Worm (Caenorhabditis elegans) whole organism, L4 larva: ENCODE data around the gene gln-5.

Experiments
- D1046.2 ChIP-seq: fragments of 200-800 bp; sonication (Bioruptor generic); IDR thresholded peaks from 2 replicates; pipeline ENCODE4 v1.3.6; 2022; ENCODE audit warnings: missing genetic modification characterization, missing compliant biosample characterization
- F44E2.7 ChIP-seq: fragments of 200-800 bp; sonication (Bioruptor generic); IDR thresholded peaks from 2 replicates; pipeline ENCODE4 v2.1.2; 2022; ENCODE audit warnings: missing genetic modification characterization, missing compliant biosample characterization
- F49E8.2 ChIP-seq: sonication (generic microtip); optimal IDR thresholded peaks from 2 replicates; lab custom pipeline; 2016; ENCODE audit warnings: missing compliant biosample characterization, mild to moderate bottlenecking, missing genetic modification characterization, borderline replicate concordance
- R02D3.7 ChIP-seq: fragments of 150-350 bp; sonication (generic microtip); optimal IDR thresholded peaks from 3 replicates; lab custom pipeline; 2014; ENCODE audit warnings: missing biosample characterization, missing genetic modification characterization
- T26A8.4 ChIP-seq: fragments of 200-800 bp; sonication (Bioruptor generic); IDR thresholded peaks from 2 replicates; pipeline ENCODE4 v1.3.6; 2022; ENCODE audit warnings: missing genetic modification characterization, missing compliant biosample characterization
- Y105C5A.15 ChIP-seq: fragments of 200-800 bp; sonication (Bioruptor generic); IDR thresholded peaks from 2 replicates; pipeline ENCODE4 v1.3.6; 2022; ENCODE audit warnings: missing genetic modification characterization, missing compliant biosample characterization
- Y5F2A.4 ChIP-seq: fragments of 200-800 bp; sonication (Bioruptor generic); optimal IDR thresholded peaks from 2 replicates; lab custom pipeline; 2018; ENCODE audit warnings: mild to moderate bottlenecking, missing genetic modification characterization, missing compliant biosample characterization
- Y75B8A.6 ChIP-seq: fragments of 200-800 bp; sonication (Bioruptor generic); IDR thresholded peaks from 2 replicates; pipeline ENCODE4 v1.3.6; 2022; ENCODE audit warnings: missing genetic modification reagents, missing genetic modification characterization, missing compliant biosample characterization
- ZK546.5 ChIP-seq, 2 experiments: sonication (generic microtip); optimal IDR thresholded peaks; 2 replicates each; lab custom pipeline; 2017; ENCODE audit warnings: missing biosample characterization in 2 of 2, missing genetic modification characterization in 2 of 2
- aha-1 ChIP-seq: fragments of 150-350 bp; peaks from one replicate; lab custom pipeline; 2014; ENCODE audit warnings: missing biosample characterization, missing genetic modification characterization
- aly-2 ChIP-seq: sonication (generic microtip); optimal IDR thresholded peaks from 2 replicates; lab custom pipeline; 2018; ENCODE audit warnings: missing biosample characterization, missing genetic modification characterization
- ama-1 ChIP-seq: fragments of 150-350 bp; optimal IDR thresholded peaks from 2 replicates; lab custom pipeline; 2014; ENCODE audit warnings: inconsistent platforms, mixed read lengths
- attf-4 ChIP-seq: sonication (generic microtip); optimal IDR thresholded peaks from 3 replicates; lab custom pipeline; 2017; ENCODE audit warnings: missing biosample characterization, missing genetic modification characterization
- ceh-20 ChIP-seq: fragments of 200-800 bp; sonication (Bioruptor generic); IDR thresholded peaks from 2 replicates; pipeline ENCODE4 v1.3.6; 2022; ENCODE audit warnings: missing genetic modification reagents, missing genetic modification characterization, missing compliant biosample characterization
- ceh-32 ChIP-seq: sonication (generic microtip); optimal IDR thresholded peaks from 2 replicates; lab custom pipeline; 2016; ENCODE audit warnings: mild to moderate bottlenecking, missing genetic modification characterization, missing compliant biosample characterization; ENCODE audit not compliant: poor library complexity
- ceh-44 ChIP-seq: fragments of 200-800 bp; sonication (Bioruptor generic); IDR thresholded peaks from 2 replicates; pipeline ENCODE4 v1.3.6; 2022; ENCODE audit warnings: missing genetic modification reagents, missing genetic modification characterization, missing compliant biosample characterization
- ceh-82 ChIP-seq: sonication (generic microtip); optimal IDR thresholded peaks from 2 replicates; lab custom pipeline; 2017; ENCODE audit warnings: missing biosample characterization, missing genetic modification characterization
- cey-2 ChIP-seq: sonication (generic microtip); optimal IDR thresholded peaks from 3 replicates; lab custom pipeline; 2017; ENCODE audit warnings: missing genetic modification characterization, mild to moderate bottlenecking, missing compliant biosample characterization, antibody characterized with exemption, borderline replicate concordance; ENCODE audit not compliant: insufficient read depth
- ctbp-1 ChIP-seq: fragments of 200-800 bp; sonication (Bioruptor generic); IDR thresholded peaks from 2 replicates; pipeline ENCODE4 v1.3.6; 2022; ENCODE audit warnings: missing genetic modification reagents, missing genetic modification characterization, missing compliant biosample characterization
- daf-16 ChIP-seq, 3 experiments: sonication (generic microtip); optimal IDR thresholded peaks; 2 replicates each; lab custom pipeline; 2016 to 2017; ENCODE audit warnings: missing genetic modification characterization in 3 of 3, missing genetic modification reagents in 3 of 3, mild to moderate bottlenecking in 2 of 3, missing compliant biosample characterization in 2 of 3, missing biosample characterization in 1 of 3, moderate library complexity in 1 of 3
- daf-19 ChIP-seq: fragments of 200-800 bp; sonication (Bioruptor generic); conservative IDR thresholded peaks from 2 replicates; pipeline ENCODE4 v1.3.6; 2022; ENCODE audit warnings: missing genetic modification characterization, missing compliant biosample characterization
- dve-1 ChIP-seq: sonication (generic microtip); optimal IDR thresholded peaks from 2 replicates; lab custom pipeline; 2017; ENCODE audit warnings: antibody characterized with exemption, mild to moderate bottlenecking, missing genetic modification characterization, missing compliant biosample characterization; ENCODE audit not compliant: insufficient read depth
- egl-43 ChIP-seq: fragments of 200-800 bp; sonication (Bioruptor generic); IDR thresholded peaks from 2 replicates; pipeline ENCODE4 v1.3.6; 2022; ENCODE audit warnings: missing genetic modification reagents, missing genetic modification characterization, missing compliant biosample characterization
- fkh-10 ChIP-seq: fragments of 150-350 bp; optimal IDR thresholded peaks from 2 replicates; lab custom pipeline; 2014; ENCODE audit warnings: missing biosample characterization, missing genetic modification reagents, missing genetic modification characterization
- gei-8 ChIP-seq: fragments of 200-800 bp; sonication (Bioruptor generic); optimal IDR thresholded peaks from 2 replicates; lab custom pipeline; 2018; ENCODE audit warnings: mild to moderate bottlenecking, missing genetic modification characterization, missing compliant biosample characterization
- lin-1 ChIP-seq: fragments of 200-800 bp; sonication (Bioruptor generic); IDR thresholded peaks from 2 replicates; pipeline ENCODE4 v1.3.6; 2022; ENCODE audit warnings: missing genetic modification reagents, missing genetic modification characterization, missing compliant biosample characterization
- lin-13 ChIP-seq: fragments of 150-350 bp; optimal IDR thresholded peaks from 2 replicates; lab custom pipeline; 2014; ENCODE audit warnings: missing biosample characterization, missing genetic modification reagents, missing genetic modification characterization
- lin-29 ChIP-seq: fragments of 200-800 bp; sonication (Bioruptor generic); IDR thresholded peaks from 2 replicates; pipeline ENCODE4 v1.3.6; 2022; ENCODE audit warnings: missing genetic modification reagents, missing genetic modification characterization, missing compliant biosample characterization
- lin-38 ChIP-seq: fragments of 200-800 bp; sonication (Bioruptor generic); IDR thresholded peaks from 2 replicates; pipeline ENCODE4 v1.3.6; 2022; ENCODE audit warnings: missing genetic modification reagents, missing genetic modification characterization, missing compliant biosample characterization
- lsy-2 ChIP-seq, 2 experiments: fragments of 150-350 bp in 1 of 2; sonication (generic microtip) in 1 of 2; optimal IDR thresholded peaks; 2 replicates each; lab custom pipeline; 2014 to 2017; ENCODE audit warnings: missing biosample characterization in 2 of 2, missing genetic modification characterization in 2 of 2
- mdl-1 ChIP-seq, 2 experiments: fragments of 150-350 bp in 1 of 2; sonication (generic microtip) in 1 of 2; optimal IDR thresholded peaks; 2 replicates each; lab custom pipeline; 2014 to 2017; ENCODE audit warnings: missing biosample characterization in 2 of 2, missing genetic modification characterization in 2 of 2
- mdt-29 ChIP-seq: fragments of 200-800 bp; sonication (Bioruptor generic); IDR thresholded peaks from 2 replicates; pipeline ENCODE4 v1.3.6; 2022; ENCODE audit warnings: missing genetic modification reagents, missing genetic modification characterization, missing compliant biosample characterization
- mep-1 ChIP-seq: fragments of 150-350 bp; sonication (generic microtip); optimal IDR thresholded peaks from 3 replicates; lab custom pipeline; 2014; ENCODE audit warnings: missing biosample characterization, missing genetic modification characterization
- nhr-10 ChIP-seq: fragments of 150-350 bp; optimal IDR thresholded peaks from 2 replicates; lab custom pipeline; 2014; ENCODE audit warnings: missing biosample characterization, missing genetic modification characterization
- nhr-111 ChIP-seq: fragments of 200-800 bp; sonication (Bioruptor generic); optimal IDR thresholded peaks from 2 replicates; lab custom pipeline; 2018; ENCODE audit warnings: mild to moderate bottlenecking, missing genetic modification characterization, missing compliant biosample characterization
- nhr-41 ChIP-seq: fragments of 200-800 bp; sonication (Bioruptor generic); IDR thresholded peaks from 2 replicates; pipeline ENCODE4 v1.3.6; 2022; ENCODE audit warnings: missing genetic modification reagents, missing genetic modification characterization, missing compliant biosample characterization
- nhr-76 ChIP-seq: fragments of 150-350 bp; optimal IDR thresholded peaks from 2 replicates; lab custom pipeline; 2014; ENCODE audit warnings: missing biosample characterization, missing genetic modification characterization
- php-3 ChIP-seq: fragments of 200-800 bp; sonication (Bioruptor generic); IDR thresholded peaks from 2 replicates; pipeline ENCODE4 v1.3.6; 2022; ENCODE audit warnings: missing genetic modification reagents, missing genetic modification characterization, missing compliant biosample characterization
- rbr-2 ChIP-seq: sonication (generic microtip); optimal IDR thresholded peaks from 2 replicates; lab custom pipeline; 2016; ENCODE audit warnings: missing genotype, missing genetic modification characterization, missing compliant biosample characterization
- saeg-2 ChIP-seq: fragments of 200-800 bp; sonication (Bioruptor generic); IDR thresholded peaks from 2 replicates; pipeline ENCODE4 v1.3.6; 2022; ENCODE audit warnings: missing genetic modification reagents, missing genetic modification characterization, missing compliant biosample characterization
- set-16 ChIP-seq: fragments of 200-800 bp; sonication (Bioruptor generic); IDR thresholded peaks from 2 replicates; pipeline ENCODE4 v1.3.6; 2022; ENCODE audit warnings: missing genetic modification reagents, missing genetic modification characterization, missing compliant biosample characterization
- skn-1 ChIP-seq: fragments of 150-350 bp; optimal IDR thresholded peaks from 2 replicates; lab custom pipeline; 2014; ENCODE audit warnings: missing biosample characterization, missing genetic modification characterization
- snpc-1.2 ChIP-seq: fragments of 200-800 bp; sonication (Bioruptor generic); IDR thresholded peaks from 2 replicates; pipeline ENCODE4 v1.3.6; 2022; ENCODE audit warnings: missing genetic modification reagents, missing genetic modification characterization, missing compliant biosample characterization
- spr-1 ChIP-seq: sonication (generic microtip); optimal IDR thresholded peaks from 2 replicates; lab custom pipeline; 2016; ENCODE audit warnings: mild to moderate bottlenecking, missing genetic modification characterization, missing compliant biosample characterization
- tra-1 ChIP-seq: fragments of 200-800 bp; sonication (Bioruptor generic); IDR thresholded peaks from 2 replicates; pipeline ENCODE4 v1.3.6; 2022; ENCODE audit warnings: missing genetic modification reagents, missing genetic modification characterization, missing compliant biosample characterization
- unc-62 ChIP-seq, 3 experiments: fragments of 150-350 bp in 1 of 3; sonication (generic microtip); optimal IDR thresholded peaks in 2 of 3; peaks in 1 of 3; 1 replicate in 1 of 3; 2 replicates in 2 of 3; lab custom pipeline; 2014 to 2017; ENCODE audit warnings: missing biosample characterization in 3 of 3, missing genetic modification characterization in 3 of 3, missing genetic modification reagents in 3 of 3, missing genotype in 1 of 3
- zag-1 ChIP-seq: fragments of 150-350 bp; optimal IDR thresholded peaks from 2 replicates; lab custom pipeline; 2014; ENCODE audit warnings: missing biosample characterization, missing genetic modification characterization
- ztf-7 ChIP-seq: fragments of 150-350 bp; optimal IDR thresholded peaks from 2 replicates; lab custom pipeline; 2014; ENCODE audit warnings: missing biosample characterization, missing genetic modification characterization

The gln-5 gene

DNA sequence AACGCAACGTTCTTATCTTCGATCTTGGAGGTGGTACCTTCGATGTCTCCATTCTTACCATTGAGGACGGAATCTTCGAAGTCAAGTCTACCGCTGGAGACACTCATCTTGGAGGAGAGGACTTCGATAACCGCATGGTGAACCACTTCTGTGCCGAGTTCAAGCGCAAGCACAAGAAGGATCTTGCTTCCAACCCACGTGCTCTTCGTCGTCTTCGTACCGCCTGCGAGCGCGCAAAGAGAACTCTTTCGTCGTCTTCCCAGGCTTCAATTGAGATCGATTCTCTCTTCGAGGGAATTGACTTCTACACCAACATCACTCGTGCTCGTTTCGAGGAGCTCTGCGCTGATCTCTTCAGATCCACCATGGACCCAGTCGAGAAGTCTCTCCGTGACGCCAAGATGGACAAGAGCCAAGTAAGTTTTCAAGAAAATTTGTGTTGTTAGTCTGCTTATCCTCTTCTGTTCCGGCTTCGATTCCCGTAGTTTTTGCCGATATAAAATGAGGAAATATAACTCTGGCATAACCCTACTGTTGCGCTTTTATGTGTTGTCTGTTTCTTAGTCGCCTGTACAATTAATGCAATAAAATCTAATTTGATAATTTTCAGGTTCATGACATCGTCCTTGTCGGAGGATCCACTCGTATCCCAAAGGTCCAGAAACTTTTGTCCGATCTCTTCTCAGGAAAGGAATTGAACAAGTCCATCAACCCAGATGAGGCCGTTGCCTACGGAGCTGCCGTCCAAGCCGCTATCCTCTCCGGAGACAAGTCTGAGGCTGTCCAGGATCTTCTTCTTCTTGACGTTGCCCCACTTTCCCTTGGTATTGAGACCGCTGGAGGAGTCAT, 6.4 kb upstream of the gln-5 start:
- TF ChIP-seq ctbp-1 (GFP tag; lab: Robert Waterston, UW) = peak; percentile 34; the same call in 1 of the 2 replicates
- no peak; the same call in 1 of the 2 replicates for TF ChIP-seq ceh-20
- TF ChIP-seq egl-43 (GFP tag; lab: Robert Waterston, UW) = 0 out of 2 replicates have a peak, but pooled peaks have one; percentile 50
- TF ChIP-seq nhr-10 (tag; lab: Kevin White, UChicago) = no peak
- no peak; the same call in 1 of the 2 replicates for TF ChIP-seq D1046.2 (GFP tag; lab: Robert Waterston, UW)
- TF ChIP-seq mep-1 (tag; lab: Kevin White, UChicago) = peak; percentile 14
- peak in 1 of 2 experiments; percentile 41 for TF ChIP-seq lsy-2 (tag; optimal IDR thresholded peaks at IDR 0.05; lab: Kevin White, UChicago)
- TF ChIP-seq F44E2.7 (GFP tag; lab: Robert Waterston, UW) = peak; percentile 19; the same call in 1 of the 2 replicates
- TF ChIP-seq set-16 (GFP tag; lab: Robert Waterston, UW) = peak; percentile 59; the same call in 1 of the 2 replicates
- no peak for TF ChIP-seq skn-1 (tag; lab: Kevin White, UChicago)
- no peak for TF ChIP-seq nhr-76 (tag; lab: Kevin White, UChicago)
- TF ChIP-seq Y75B8A.6 (GFP tag; lab: Robert Waterston, UW) = no peak
- peak; percentile 37 for TF ChIP-seq F49E8.2
- peak; percentile 27; the same call in 1 of the 2 replicates for TF ChIP-seq lin-38 (GFP tag; lab: Robert Waterston, UW)
- 0 out of 2 replicates have a peak, but pooled peaks have one; percentile 7 for TF ChIP-seq mdt-29
- TF ChIP-seq lin-29 = no peak
- TF ChIP-seq unc-62 (GFP tag; optimal IDR thresholded peaks at IDR 0.05 in 1 of 2; lab: Kevin White, UChicago) = no peak
- no peak for TF ChIP-seq unc-62 (tag; optimal IDR thresholded peaks at IDR 0.05; lab: Kevin White, UChicago)
- TF ChIP-seq dve-1 = no peak
- TF ChIP-seq mdl-1 (tag; optimal IDR thresholded peaks at IDR 0.05; lab: Kevin White, UChicago) = no peak
- TF ChIP-seq cey-2 (tag; lab: Kevin White, UChicago) = no peak
- no peak for TF ChIP-seq ceh-32
- TF ChIP-seq daf-16 (GFP tag; optimal IDR thresholded peaks at IDR 0.05; lab: Kevin White, UChicago) = no peak
- TF ChIP-seq daf-16 (tag; optimal IDR thresholded peaks at IDR 0.05; lab: Kevin White, UChicago) = peak; percentile 12
- TF ChIP-seq T26A8.4 (GFP tag; lab: Robert Waterston, UW) = peak; percentile 24; the same call in 1 of the 2 replicates
- TF ChIP-seq ceh-82 (tag; lab: Kevin White, UChicago) = no peak
- no peak for TF ChIP-seq zag-1 (tag; lab: Kevin White, UChicago)
- peak; percentile 81 for TF ChIP-seq aly-2 (tag; lab: Kevin White, UChicago)
- TF ChIP-seq ama-1 = no peak
- peak; percentile 49; the same call in 1 of the 2 replicates for TF ChIP-seq daf-19 (GFP tag; lab: Robert Waterston, UW)
- 0 out of 2 replicates have a peak, but pooled peaks have one; percentile 32 for TF ChIP-seq saeg-2 (GFP tag; lab: Robert Waterston, UW)
- TF ChIP-seq aha-1 (tag; lab: Kevin White, UChicago) = peak; percentile 36
- TF ChIP-seq lin-1 (GFP tag; lab: Robert Waterston, UW) = peak; percentile 74
- no peak for TF ChIP-seq nhr-41
- TF ChIP-seq ZK546.5 (tag; optimal IDR thresholded peaks at IDR 0.05; lab: Kevin White, UChicago) = no peak
- peak; percentile 75 for TF ChIP-seq snpc-1.2 (GFP tag; lab: Robert Waterston, UW)
- TF ChIP-seq ceh-44 (GFP tag; lab: Robert Waterston, UW) = no peak
- no peak for TF ChIP-seq spr-1
- TF ChIP-seq lin-13 (GFP tag; lab: Kevin White, UChicago) = peak; percentile 17
- TF ChIP-seq attf-4 (tag; lab: Kevin White, UChicago) = no peak
- no peak for TF ChIP-seq R02D3.7 (tag; lab: Kevin White, UChicago)
- TF ChIP-seq php-3 (GFP tag; lab: Robert Waterston, UW) = peak; percentile 34; the same call in 1 of the 2 replicates
- TF ChIP-seq fkh-10 (GFP tag; lab: Kevin White, UChicago) = no peak
- no peak for TF ChIP-seq rbr-2 (tag; lab: Kevin White, UChicago)
- TF ChIP-seq Y105C5A.15 (GFP tag; lab: Robert Waterston, UW) = peak; percentile 15; the same call in 1 of the 2 replicates
- no peak for TF ChIP-seq gei-8 (GFP tag; lab: Kevin White, UChicago)
- TF ChIP-seq tra-1 (GFP tag; lab: Robert Waterston, UW) = 0 out of 2 replicates have a peak, but pooled peaks have one; percentile 4
- TF ChIP-seq ztf-7 (tag; lab: Kevin White, UChicago) = no peak
- no peak for TF ChIP-seq Y5F2A.4 (GFP tag; lab: Kevin White, UChicago)
- TF ChIP-seq nhr-111 (GFP tag; lab: Kevin White, UChicago) = no peak
